Fruit fly (Drosophila melanogaster) whole organism, embryonic: Measurements from ENCODE around the gene Mlc1.

Experiments used
- B-H1 ChIP-seq: fragments of 200-800 bp; sonication (Bioruptor generic); IDR thresholded peaks from 3 replicates; pipeline ENCODE4 v1.3.6; 2022; ENCODE audit warnings: missing biosample characterization, missing genetic modification characterization
- CG13123 ChIP-seq: fragments of 200-800 bp; sonication (Bioruptor generic); optimal IDR thresholded peaks from 2 replicates; lab custom pipeline; 2016; ENCODE audit warnings: missing biosample characterization, missing genetic modification characterization
- CG31441 ChIP-seq: fragments of 200-800 bp; sonication (Bioruptor generic); IDR thresholded peaks from 2 replicates; pipeline ENCODE4 v1.3.6; 2022; ENCODE audit warnings: missing biosample characterization, missing genetic modification characterization
- CG4617 ChIP-seq: fragments of 200-800 bp; sonication (Bioruptor generic); optimal IDR thresholded peaks from 3 replicates; lab custom pipeline; 2016; ENCODE audit warnings: missing biosample characterization, missing genetic modification characterization, borderline replicate concordance
- Dref ChIP-seq: fragments of 200-800 bp; sonication (Bioruptor generic); IDR thresholded peaks from 2 replicates; pipeline ENCODE4 v1.3.6; 2022; ENCODE audit warnings: missing biosample characterization, missing genetic modification characterization
- ac ChIP-seq: fragments of 200-800 bp; sonication (Bioruptor generic); optimal IDR thresholded peaks from 3 replicates; lab custom pipeline; 2017; ENCODE audit warnings: missing biosample characterization, mild to moderate bottlenecking, missing genetic modification characterization
- odd ChIP-seq: fragments of 200-800 bp; sonication (Bioruptor generic); optimal IDR thresholded peaks from 2 replicates; lab custom pipeline; 2017; ENCODE audit warnings: missing biosample characterization, mild to moderate bottlenecking, missing genetic modification characterization
- tap ChIP-seq: fragments of 200-800 bp; optimal IDR thresholded peaks from 3 replicates; lab custom pipeline; 2019; ENCODE audit warnings: missing biosample characterization, mild to moderate bottlenecking, missing genetic modification characterization, moderate library complexity

- TF ChIP-seq odd (GFP tag; lab: Kevin White, UChicago) (no peak), CG13123 (no peak), CG4617 (GFP tag; lab: Kevin White, UChicago) (no peak), ac (GFP tag; lab: Kevin White, UChicago) (no peak), tap (tag; lab: Kevin White, UChicago) (no peak), Dref (no peak), B-H1 (GFP tag; lab: Robert Waterston, UW) (no peak), CG31441 (GFP tag; lab: Robert Waterston, UW) (no peak)
Observed at dm6 chr3R:27637264-27637860, 22.6 kb downstream of the Mlc1 start.
